Worm (Caenorhabditis elegans): ENCODE measurements around the gene ttr-20.
A peak's percentile ranks its signal among the peaks of the same experiment; 100 is the strongest.

Gene ttr-20

DNA sequence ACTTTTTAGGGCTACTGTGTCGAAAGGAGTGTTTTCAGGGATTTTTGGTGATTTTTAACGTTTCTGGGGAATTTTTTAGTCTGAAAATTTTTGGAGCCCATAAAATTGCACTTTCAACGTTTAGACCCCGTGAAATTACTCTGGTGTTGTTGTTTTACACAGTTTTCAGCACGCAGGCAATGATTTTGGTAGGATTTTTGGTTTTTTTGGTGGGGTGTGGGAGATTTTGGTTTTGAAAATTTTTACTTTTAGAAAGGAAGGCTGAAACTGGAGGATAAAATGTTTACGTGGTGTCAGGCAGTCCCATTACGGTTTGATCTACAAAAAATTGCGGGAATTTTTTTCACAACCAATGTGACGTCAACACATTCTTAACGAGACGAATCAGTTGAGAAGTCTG is 28.3 kb upstream of the ttr-20 start:
- TF ChIP-seq nhr-76 (tag; optimal IDR thresholded peaks at IDR 0.05) (no peak), nhr-11 (tag; optimal IDR thresholded peaks at IDR 0.05) (no peak), nhr-25 (tag; optimal IDR thresholded peaks at IDR 0.05) (no peak), ama-1 (optimal IDR thresholded peaks at IDR 0.05) (peak; percentile 63), mdl-1 (tag; optimal IDR thresholded peaks at IDR 0.05) (no peak), ceh-16 (tag; optimal IDR thresholded peaks at IDR 0.05) (no peak)

- TF ChIP-seq pqm-1 (tag; optimal IDR thresholded peaks at IDR 0.05) (no peak), ceh-16 (tag; optimal IDR thresholded peaks at IDR 0.05) (no peak), eor-1 (tag; optimal IDR thresholded peaks at IDR 0.05) (no peak), pha-4 (tag; optimal IDR thresholded peaks at IDR 0.05) (no peak), nhr-23 (tag; optimal IDR thresholded peaks at IDR 0.05) (no peak), nhr-11 (tag; optimal IDR thresholded peaks at IDR 0.05) (no peak), sea-2 (GFP tag; optimal IDR thresholded peaks at IDR 0.05) (no peak), unc-62 (GFP tag; optimal IDR thresholded peaks at IDR 0.05) (no peak), fkh-2 (tag; optimal IDR thresholded peaks at IDR 0.05) (no peak), ZK546.5 (tag; optimal IDR thresholded peaks at IDR 0.05) (no peak), nhr-25 (tag; optimal IDR thresholded peaks at IDR 0.05) (no peak), ceh-82 (tag; optimal IDR thresholded peaks at IDR 0.05) (no peak), ceh-9 (tag; optimal IDR thresholded peaks at IDR 0.05) (no peak), snpc-4 (tag; optimal IDR thresholded peaks at IDR 0.05) (no peak), fos-1 (tag; optimal IDR thresholded peaks at IDR 0.05) (no peak), nhr-77 (tag; optimal IDR thresholded peaks at IDR 0.05) (no peak), mml-1 (tag; optimal IDR thresholded peaks at IDR 0.05) (no peak), hmg-11 (tag; optimal IDR thresholded peaks at IDR 0.05) (no peak), lin-15B (tag; optimal IDR thresholded peaks at IDR 0.05) (no peak), egl-27 (tag; optimal IDR thresholded peaks at IDR 0.05) (no peak)
Observed at ce11 chrIV:4219983-4220382, 26.6 kb upstream of the ttr-20 start, which contains the start of gene F30B5.11. TSS of gene F30B5.11 (minus strand) at chrIV:4220083.

- TF ChIP-seq ceh-28 (tag; optimal IDR thresholded peaks at IDR 0.05), result no peak
Observed at ce11 chrIV:4225851-4226250, 20.7 kb upstream of the ttr-20 start, which contains the start of gene srbc-71. TSS of gene srbc-71 (minus strand) at chrIV:4225951.

ce11 chrIV:4227917-4228316 is 18.7 kb upstream of the ttr-20 start, which contains the start of gene srbc-70:
TSS of gene srbc-70 (minus strand) at chrIV:4228017.
- TF ChIP-seq egl-5 (tag; optimal IDR thresholded peaks at IDR 0.05) (no peak), unc-62 (GFP tag; optimal IDR thresholded peaks at IDR 0.05) (no peak), elt-2 (tag; optimal IDR thresholded peaks at IDR 0.05) (no peak), ceh-16 (tag; optimal IDR thresholded peaks at IDR 0.05) (no peak), lsy-12 (tag; optimal IDR thresholded peaks at IDR 0.05) (no peak), R02D3.7 (tag; optimal IDR thresholded peaks at IDR 0.05) (no peak), skn-1 (tag; optimal IDR thresholded peaks at IDR 0.05) (no peak), elt-1 (tag; optimal IDR thresholded peaks at IDR 0.05) (no peak), mdl-1 (tag; optimal IDR thresholded peaks at IDR 0.05) (no peak), tbx-2 (tag; optimal IDR thresholded peaks at IDR 0.05) (no peak), nhr-23 (tag; optimal IDR thresholded peaks at IDR 0.05) (no peak), lin-15B (tag; optimal IDR thresholded peaks at IDR 0.05) (no peak), nfya-1 (tag; optimal IDR thresholded peaks at IDR 0.05; ENCODE audit: insufficient read depth) (no peak), nhr-76 (tag; optimal IDR thresholded peaks at IDR 0.05) (no peak), pha-4 (tag; optimal IDR thresholded peaks at IDR 0.05) (no peak), nhr-43 (tag; optimal IDR thresholded peaks at IDR 0.05; ENCODE audit: poor library complexity, severe bottlenecking) (no peak)

- TF ChIP-seq nhr-25 (tag; optimal IDR thresholded peaks at IDR 0.05) (peak; percentile 77), ama-1 (optimal IDR thresholded peaks at IDR 0.05) (peak; percentile 93), zag-1 (tag; optimal IDR thresholded peaks at IDR 0.05) (no peak), elt-3 (tag; optimal IDR thresholded peaks at IDR 0.05) (peak in 1 of 3 experiments; percentile 31), pha-4 (tag; optimal IDR thresholded peaks at IDR 0.05) (no peak), nhr-43 (tag; optimal IDR thresholded peaks at IDR 0.05; ENCODE audit: poor library complexity, severe bottlenecking) (peak; percentile 80), nhr-23 (tag; optimal IDR thresholded peaks at IDR 0.05) (peak; percentile 2), nfya-1 (tag; optimal IDR thresholded peaks at IDR 0.05; ENCODE audit: insufficient read depth) (peak; percentile 30), fos-1 (tag; optimal IDR thresholded peaks at IDR 0.05) (no peak)
Observed at ce11 chrIV:4235315-4236024, 11.1 kb upstream of the ttr-20 start, which contains the start of the genes zipt-2.2 and dpy-13. TSS of gene zipt-2.2 (minus strand) at chrIV:4235365. TSS of gene dpy-13 (plus strand) at chrIV:4235614.

Data from whole organism, L3 larva.